Worm (Caenorhabditis elegans): ENCODE results near the gene R10H1.1.

- TF ChIP-seq lin-15B (tag; optimal IDR thresholded peaks at IDR 0.05) (peak; percentile 58), elt-2 (tag; optimal IDR thresholded peaks at IDR 0.05) (peak; percentile 94), skn-1 (tag; optimal IDR thresholded peaks at IDR 0.05) (peak; percentile 71), ceh-9 (tag; optimal IDR thresholded peaks at IDR 0.05) (no peak), nfya-1 (tag; optimal IDR thresholded peaks at IDR 0.05; ENCODE audit: insufficient read depth) (peak; percentile 87), ama-1 (optimal IDR thresholded peaks at IDR 0.05) (no peak)
Measured at ce11 chrII:7529078-7529683, 34.9 kb downstream of the R10H1.1 start, which contains the start of gene ZK1290.5.
